Worm (Caenorhabditis elegans): Measurements from ENCODE around the gene mtm-9.

ce11 chrV:3715488-3716019, 27.8 kb upstream of the mtm-9 start, which contains the start of gene nrsn-1:
- TF ChIP-seq blmp-1 (tag; optimal IDR thresholded peaks at IDR 0.05), result no peak
- no peak for TF ChIP-seq snpc-4 (tag; optimal IDR thresholded peaks at IDR 0.05)
- TF ChIP-seq tbx-2 (tag; optimal IDR thresholded peaks at IDR 0.05), result no peak
- no peak for TF ChIP-seq C34B4.2 (tag; optimal IDR thresholded peaks at IDR 0.05)
- TF ChIP-seq unc-98 (GFP tag; IDR thresholded peaks at IDR 0.05), result no peak
- no peak for TF ChIP-seq aly-2 (tag; optimal IDR thresholded peaks at IDR 0.05)
- TF ChIP-seq ceh-82 (tag; optimal IDR thresholded peaks at IDR 0.05), result no peak
- TF ChIP-seq irx-1 (tag; optimal IDR thresholded peaks at IDR 0.05), result no peak
- no peak for TF ChIP-seq swsn-7 (tag; optimal IDR thresholded peaks at IDR 0.05)
- no peak for TF ChIP-seq ztf-11 (tag; optimal IDR thresholded peaks at IDR 0.05)
- TF ChIP-seq mep-1 (tag; optimal IDR thresholded peaks at IDR 0.05), result no peak
- no peak for TF ChIP-seq fkh-10 (GFP tag; optimal IDR thresholded peaks at IDR 0.05)
- TF ChIP-seq skn-1 (tag; optimal IDR thresholded peaks at IDR 0.05), result no peak
- TF ChIP-seq nhr-76 (tag; optimal IDR thresholded peaks at IDR 0.05), result no peak
